Worm (Caenorhabditis elegans): ENCODE measurements around the gene C52E4.12.
"Not testable (repeated sequence)": the region's sequence is repeated elsewhere in the genome, so short reads cannot be mapped to it uniquely, and the experiment has no call there.

The C52E4.12 gene

DNA sequence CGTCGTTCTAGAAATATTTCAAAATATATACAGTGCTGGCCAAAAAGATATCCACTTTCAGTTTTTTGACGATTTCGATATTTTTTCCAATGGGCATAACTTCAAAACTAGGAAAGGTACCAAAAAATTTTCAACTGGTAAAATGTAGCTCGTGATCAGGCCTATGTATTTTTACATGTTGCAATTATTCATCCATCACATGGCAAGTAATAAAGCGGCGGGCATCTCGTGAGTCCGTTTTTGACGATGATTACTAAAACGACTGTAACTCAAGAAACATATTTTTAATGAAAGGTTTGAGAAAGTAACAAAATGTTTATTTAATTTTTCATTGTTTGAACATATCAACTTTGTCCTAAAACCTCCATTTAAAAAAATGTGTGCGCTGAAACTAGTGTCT lies 24.1 kb downstream of the C52E4.12 start, which contains the start of gene F10C2.3:
Gene F10C2.3, plus strand, starts transcription at position 301 of the 400 bp plus-strand sequence.
- not testable (repeated sequence) for TF ChIP-seq sup-37 (GFP tag; optimal IDR thresholded peaks at IDR 0.05); swsn-7 (tag; optimal IDR thresholded peaks at IDR 0.05); aha-1 (tag; optimal IDR thresholded peaks at IDR 0.05)

DNA sequence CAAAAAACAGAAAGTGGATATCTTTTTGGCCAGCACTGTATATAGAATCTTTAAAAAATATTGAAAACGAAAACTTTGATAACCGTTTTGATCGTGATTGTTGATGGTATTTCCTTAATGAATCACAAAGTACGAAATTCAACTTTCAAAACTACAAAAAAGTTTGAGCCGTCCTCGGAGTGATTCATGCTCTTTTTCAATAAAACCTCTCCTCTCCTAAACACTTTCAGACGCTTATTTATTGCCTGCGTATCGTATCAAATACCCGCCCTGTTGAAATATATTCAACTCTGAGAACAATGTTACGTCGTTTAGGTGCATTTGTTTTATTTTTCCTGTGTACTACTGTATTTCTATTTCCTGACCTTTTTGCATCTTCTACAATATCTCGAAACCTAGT lies 25.0 kb downstream of the C52E4.12 start:
- TF ChIP-seq lin-13 (GFP tag; optimal IDR thresholded peaks at IDR 0.05) (no peak), skn-1 (tag; optimal IDR thresholded peaks at IDR 0.05) (no peak), fkh-4 (tag; optimal IDR thresholded peaks at IDR 0.05; ENCODE audit: borderline replicate concordance) (no peak), nhr-77 (tag; optimal IDR thresholded peaks at IDR 0.05) (no peak), C16A3.4 (tag; optimal IDR thresholded peaks at IDR 0.05) (no peak)

DNA sequence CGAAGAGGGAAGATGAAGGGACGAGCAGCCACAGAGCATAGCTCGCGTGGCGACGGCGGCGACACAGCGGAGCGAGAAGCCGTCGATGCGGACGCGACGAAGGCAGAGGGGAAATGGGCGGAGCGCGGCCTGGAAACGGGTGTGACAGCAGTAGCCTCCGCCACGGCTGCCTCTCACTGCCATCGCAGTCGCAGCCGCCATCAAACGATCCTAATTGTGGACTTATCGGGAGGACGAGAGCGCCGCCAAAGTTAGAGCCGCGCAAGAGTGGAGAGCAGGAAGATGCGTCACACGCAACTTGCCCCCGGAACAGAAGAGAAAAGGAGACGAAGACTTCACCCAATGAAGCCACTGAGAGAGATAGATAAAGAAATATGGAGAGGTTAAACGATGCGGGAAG lies 28.3 kb downstream of the C52E4.12 start:
- TF ChIP-seq grh-1 (GFP tag; IDR thresholded peaks at IDR 0.05) (no peak), aha-1 (tag; optimal IDR thresholded peaks at IDR 0.05) (no peak), lin-13 (GFP tag; optimal IDR thresholded peaks at IDR 0.05) (no peak), mab-9 (GFP tag; IDR thresholded peaks at IDR 0.05) (no peak), nhr-76 (tag; optimal IDR thresholded peaks at IDR 0.05) (no peak), hlh-17 (GFP tag; optimal IDR thresholded peaks at IDR 0.05; ENCODE audit: borderline replicate concordance) (no peak), lin-15B (tag; optimal IDR thresholded peaks at IDR 0.05) (no peak), ceh-63 (GFP tag; optimal IDR thresholded peaks at IDR 0.05) (peak; percentile 82), swsn-7 (tag; optimal IDR thresholded peaks at IDR 0.05) (peak; percentile 33), lir-3 (tag; optimal IDR thresholded peaks at IDR 0.05; ENCODE audit: poor library complexity) (no peak), nhr-71 (tag; optimal IDR thresholded peaks at IDR 0.05) (peak; percentile 63), fkh-4 (tag; optimal IDR thresholded peaks at IDR 0.05; ENCODE audit: borderline replicate concordance) (no peak), tlp-1 (tag; optimal IDR thresholded peaks at IDR 0.05) (no peak), ceh-82 (tag; optimal IDR thresholded peaks at IDR 0.05) (peak in 2 of 3 experiments; percentile 24 to 35), egl-13 (tag; optimal IDR thresholded peaks at IDR 0.05) (peak; percentile 84), skn-1 (tag; optimal IDR thresholded peaks at IDR 0.05) (no peak), lin-35 (GFP tag; optimal IDR thresholded peaks at IDR 0.05) (peak in 1 of 2 experiments; percentile 8), nhr-47 (tag; optimal IDR thresholded peaks at IDR 0.05) (peak; percentile 51), jun-1 (tag; optimal IDR thresholded peaks at IDR 0.05) (no peak), pag-3 (tag; optimal IDR thresholded peaks at IDR 0.05; ENCODE audit: borderline replicate concordance, insufficient read depth) (no peak), unc-86 (tag; optimal IDR thresholded peaks at IDR 0.05) (peak; percentile 67), irx-1 (tag; optimal IDR thresholded peaks at IDR 0.05) (peak; percentile 26), snu-23 (GFP tag; optimal IDR thresholded peaks at IDR 0.05) (peak; percentile 15), Y116A8C.19 (tag; optimal IDR thresholded peaks at IDR 0.05; ENCODE audit: borderline replicate concordance) (no peak), pqm-1 (tag; optimal IDR thresholded peaks at IDR 0.05) (no peak), ama-1 (optimal IDR thresholded peaks at IDR 0.05) (no peak), mef-2 (tag; optimal IDR thresholded peaks at IDR 0.05) (no peak), elt-3 (tag; optimal IDR thresholded peaks at IDR 0.05) (no peak), fkh-8 (tag; optimal IDR thresholded peaks at IDR 0.05) (peak; percentile 70), fos-1 (tag; optimal IDR thresholded peaks at IDR 0.05) (no peak), zag-1 (tag; optimal IDR thresholded peaks at IDR 0.05) (no peak), vab-15 (tag; optimal IDR thresholded peaks at IDR 0.05) (no peak), nhr-237 (tag; optimal IDR thresholded peaks at IDR 0.05) (no peak), ces-1 (GFP tag; optimal IDR thresholded peaks at IDR 0.05) (no peak), sptf-1 (tag; optimal IDR thresholded peaks at IDR 0.05) (no peak), nhr-85 (tag) (no peak), xbp-1 (tag; optimal IDR thresholded peaks at IDR 0.05) (peak; percentile 17), egl-27 (tag; optimal IDR thresholded peaks at IDR 0.05) (no peak), elt-2 (tag; optimal IDR thresholded peaks at IDR 0.05) (no peak), alr-1 (tag; optimal IDR thresholded peaks at IDR 0.05; ENCODE audit: borderline replicate concordance) (no peak), nhr-90 (tag; optimal IDR thresholded peaks at IDR 0.05; ENCODE audit: poor library complexity) (no peak), pax-3 (tag; optimal IDR thresholded peaks at IDR 0.05) (no peak), rnt-1 (tag; optimal IDR thresholded peaks at IDR 0.05) (no peak), ets-5 (GFP tag; IDR thresholded peaks at IDR 0.05) (no peak), sup-37 (GFP tag; optimal IDR thresholded peaks at IDR 0.05) (no peak)
